Worm (Caenorhabditis elegans) whole organism, late embryonic: ENCODE results near the gene dtmk-1.

Experiments used
- C38D4.7 ChIP-seq: fragments of 200-800 bp; sonication (Bioruptor generic); optimal IDR thresholded peaks from 2 replicates; lab custom pipeline; 2018; ENCODE audit warnings: mild to moderate bottlenecking, missing genetic modification characterization, moderate library complexity, missing compliant biosample characterization
- F13H6.1 ChIP-seq: sonication (generic microtip); optimal IDR thresholded peaks from 2 replicates; lab custom pipeline; 2016; ENCODE audit warnings: missing genetic modification characterization, missing compliant biosample characterization
- K02D7.2 ChIP-seq: sonication (generic microtip); optimal IDR thresholded peaks from 2 replicates; lab custom pipeline; 2017; ENCODE audit warnings: mild to moderate bottlenecking, missing genetic modification characterization, missing compliant biosample characterization
- Y22D7AL.16 ChIP-seq: sonication (generic microtip); optimal IDR thresholded peaks from 2 replicates; lab custom pipeline; 2016; ENCODE audit warnings: missing genetic modification characterization, missing compliant biosample characterization
- ahr-1 ChIP-seq: sonication (generic microtip); optimal IDR thresholded peaks from 2 replicates; lab custom pipeline; 2016; ENCODE audit warnings: missing genetic modification characterization, missing compliant biosample characterization
- ama-1 ChIP-seq: fragments of 150-350 bp; optimal IDR thresholded peaks from 2 replicates; lab custom pipeline; 2014
- ceh-14 ChIP-seq: sonication (generic microtip); optimal IDR thresholded peaks from 2 replicates; lab custom pipeline; 2016; ENCODE audit warnings: missing genotype, missing genetic modification characterization, missing compliant biosample characterization
- ceh-18 ChIP-seq: sonication (generic microtip); optimal IDR thresholded peaks from 2 replicates; lab custom pipeline; 2016; ENCODE audit warnings: missing genetic modification characterization, missing compliant biosample characterization
- ceh-19 ChIP-seq: fragments of 200-800 bp; sonication (Bioruptor generic); optimal IDR thresholded peaks from 2 replicates; lab custom pipeline; 2018; ENCODE audit warnings: mild to moderate bottlenecking, missing genetic modification characterization, missing compliant biosample characterization
- ceh-34 ChIP-seq: sonication (generic microtip); optimal IDR thresholded peaks from 2 replicates; lab custom pipeline; 2016; ENCODE audit warnings: mild to moderate bottlenecking, missing genetic modification characterization, missing compliant biosample characterization
- ceh-9 ChIP-seq: sonication (generic microtip); optimal IDR thresholded peaks from 2 replicates; lab custom pipeline; 2016; ENCODE audit warnings: mild to moderate bottlenecking, missing genetic modification characterization, inconsistent platforms, missing compliant biosample characterization
- dve-1 ChIP-seq: sonication (generic microtip); optimal IDR thresholded peaks from 2 replicates; lab custom pipeline; 2017; ENCODE audit warnings: antibody characterized with exemption, mild to moderate bottlenecking, missing genetic modification characterization, missing compliant biosample characterization
- elt-2 ChIP-seq: sonication (generic microtip); optimal IDR thresholded peaks from 2 replicates; lab custom pipeline; 2016; ENCODE audit warnings: missing genetic modification reagents, missing genetic modification characterization, missing compliant biosample characterization
- elt-4 ChIP-seq: sonication (generic microtip); optimal IDR thresholded peaks from 2 replicates; lab custom pipeline; 2016; ENCODE audit warnings: missing genetic modification characterization, missing compliant biosample characterization
- fax-1 ChIP-seq: sonication (generic microtip); optimal IDR thresholded peaks from 2 replicates; lab custom pipeline; 2016; ENCODE audit warnings: missing genotype, missing genetic modification characterization, missing compliant biosample characterization
- hlh-13 ChIP-seq: fragments of 200-800 bp; sonication (Bioruptor generic); optimal IDR thresholded peaks from 2 replicates; lab custom pipeline; 2018; ENCODE audit warnings: mild to moderate bottlenecking, missing genetic modification characterization, missing compliant biosample characterization
- hlh-30 ChIP-seq: sonication (generic microtip); optimal IDR thresholded peaks from 2 replicates; lab custom pipeline; 2017; ENCODE audit warnings: antibody characterized with exemption, missing genetic modification characterization, missing compliant biosample characterization; ENCODE audit not compliant: insufficient read depth
- hlh-6 ChIP-seq: sonication (generic microtip); optimal IDR thresholded peaks from 2 replicates; lab custom pipeline; 2016; ENCODE audit warnings: missing genotype, missing genetic modification characterization, missing compliant biosample characterization
- hlh-8 ChIP-seq: sonication (generic microtip); optimal IDR thresholded peaks from 2 replicates; lab custom pipeline; 2016; ENCODE audit warnings: missing genotype, missing genetic modification characterization, missing compliant biosample characterization
- lin-11 ChIP-seq: fragments of 200-800 bp; sonication (Bioruptor generic); optimal IDR thresholded peaks from 2 replicates; lab custom pipeline; 2018; ENCODE audit warnings: mild to moderate bottlenecking, missing genetic modification characterization, missing compliant biosample characterization
- madf-2 ChIP-seq: sonication (generic microtip); optimal IDR thresholded peaks from 2 replicates; lab custom pipeline; 2017; ENCODE audit warnings: missing genetic modification characterization, missing compliant biosample characterization
- nfya-1 ChIP-seq: sonication (generic microtip); optimal IDR thresholded peaks from 2 replicates; lab custom pipeline; 2017; ENCODE audit warnings: missing genetic modification characterization, mild to moderate bottlenecking, missing compliant biosample characterization, antibody characterized with exemption, moderate library complexity
- nhr-11 ChIP-seq: fragments of 150-350 bp; optimal IDR thresholded peaks from 2 replicates; lab custom pipeline; 2014; ENCODE audit warnings: missing biosample characterization, missing genetic modification characterization
- nhr-232 ChIP-seq: sonication (generic microtip); optimal IDR thresholded peaks from 2 replicates; lab custom pipeline; 2016; ENCODE audit warnings: missing genetic modification characterization, missing compliant biosample characterization
- npax-4 ChIP-seq: sonication (generic microtip); optimal IDR thresholded peaks from 2 replicates; lab custom pipeline; 2016; ENCODE audit warnings: missing genetic modification characterization, missing compliant biosample characterization
- pax-1 ChIP-seq: fragments of 150-350 bp; optimal IDR thresholded peaks from 2 replicates; lab custom pipeline; 2014; ENCODE audit warnings: missing biosample characterization, missing genetic modification characterization
- pqm-1 ChIP-seq: sonication (generic microtip); optimal IDR thresholded peaks from 2 replicates; lab custom pipeline; 2016; ENCODE audit warnings: missing genetic modification characterization, missing compliant biosample characterization
- pros-1 ChIP-seq: fragments of 150-350 bp; optimal IDR thresholded peaks from 2 replicates; lab custom pipeline; 2014; ENCODE audit warnings: missing biosample characterization, missing genetic modification reagents, missing genetic modification characterization
- ref-2 ChIP-seq: sonication (generic microtip); optimal IDR thresholded peaks from 2 replicates; lab custom pipeline; 2016; ENCODE audit warnings: missing genetic modification characterization, missing compliant biosample characterization
- rnt-1 ChIP-seq: sonication (generic microtip); optimal IDR thresholded peaks from 2 replicates; lab custom pipeline; 2016; ENCODE audit warnings: missing genetic modification characterization, missing compliant biosample characterization
- sox-2 ChIP-seq: fragments of 200-800 bp; sonication (Bioruptor generic); IDR thresholded peaks from 2 replicates; pipeline ENCODE4 v1.3.6; 2022; ENCODE audit warnings: missing genetic modification reagents, missing genetic modification characterization, missing compliant biosample characterization
- tbx-2 ChIP-seq: sonication (generic microtip); optimal IDR thresholded peaks from 2 replicates; lab custom pipeline; 2016; ENCODE audit warnings: missing genetic modification characterization, missing compliant biosample characterization
- tbx-7 ChIP-seq: sonication (generic microtip); optimal IDR thresholded peaks from 2 replicates; lab custom pipeline; 2016; ENCODE audit warnings: missing genotype, missing genetic modification characterization, missing compliant biosample characterization
- unc-3 ChIP-seq, 2 experiments: fragments of 200-800 bp in 1 of 2; sonication (Bioruptor generic) in 1 of 2; sonication (generic microtip) in 1 of 2; conservative IDR thresholded peaks in 1 of 2; optimal IDR thresholded peaks in 1 of 2; 2 replicates each; pipeline versions ENCODE4 v1.3.6 to Lab custom; 2016 to 2022; ENCODE audit warnings: missing compliant biosample characterization in 2 of 2, missing genetic modification characterization in 2 of 2, missing genetic modification reagents in 1 of 2
- unc-86 ChIP-seq: sonication (generic microtip); optimal IDR thresholded peaks from 2 replicates; lab custom pipeline; 2016; ENCODE audit warnings: missing genetic modification characterization, missing compliant biosample characterization
- ztf-16 ChIP-seq: sonication (generic microtip); optimal IDR thresholded peaks from 2 replicates; lab custom pipeline; 2017; ENCODE audit warnings: missing genetic modification characterization, missing compliant biosample characterization

The dtmk-1 gene

DNA sequence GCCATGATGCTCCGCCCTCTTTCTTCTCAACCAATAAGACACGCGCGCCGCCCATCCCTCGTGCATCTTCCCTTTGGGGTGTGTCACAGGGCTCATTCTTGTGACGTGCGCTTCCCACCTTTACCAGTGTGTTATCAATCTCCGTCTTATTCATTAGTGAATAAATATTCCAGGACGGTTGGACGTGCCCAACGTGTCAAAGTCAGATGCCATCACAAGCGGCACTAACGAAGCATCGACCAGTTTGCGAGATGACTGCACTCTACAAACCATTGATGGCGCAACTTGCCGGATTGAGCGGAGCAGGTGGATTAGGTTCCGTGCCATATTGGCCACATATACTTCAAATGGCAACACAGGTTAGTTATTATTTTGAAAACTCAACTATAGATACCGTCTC, 6.8 kb downstream of the dtmk-1 start:
- TF ChIP-seq unc-86 = no peak
- TF ChIP-seq F13H6.1 = no peak
- TF ChIP-seq hlh-30 (tag; lab: Kevin White, UChicago) = peak; percentile 36
- TF ChIP-seq ref-2 = peak; percentile 10
- peak; percentile 23 for TF ChIP-seq nfya-1
- no peak for TF ChIP-seq ztf-16
- TF ChIP-seq C38D4.7 = no peak
- TF ChIP-seq tbx-2 (tag; lab: Kevin White, UChicago) = peak; percentile 12
- no peak for TF ChIP-seq elt-2 (tag; lab: Kevin White, UChicago)
- TF ChIP-seq Y22D7AL.16 (tag; lab: Kevin White, UChicago) = no peak
- TF ChIP-seq, all 69 proteins: peak for 4

DNA sequence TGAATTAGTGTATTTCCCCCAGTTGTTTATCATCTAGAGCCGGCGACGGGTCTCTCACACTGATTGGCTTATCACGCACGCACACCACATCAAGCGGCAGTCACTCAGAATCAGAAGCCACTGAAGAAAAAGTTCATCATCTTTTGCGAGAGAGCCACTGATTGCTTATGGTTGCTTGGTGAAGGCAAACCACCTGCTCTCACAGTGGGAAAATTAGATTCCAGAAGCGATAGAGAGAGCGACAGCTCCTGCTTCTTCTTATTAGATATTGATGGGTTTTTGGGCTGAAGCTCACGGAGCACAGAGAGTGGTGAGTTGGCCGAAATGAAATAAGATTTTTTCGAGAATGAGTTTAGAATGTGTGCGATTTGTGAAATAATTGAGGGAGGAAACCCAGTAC, 10.8 kb downstream of the dtmk-1 start:
- TF ChIP-seq pqm-1 (tag; lab: Kevin White, UChicago) = no peak
- TF ChIP-seq unc-3 (GFP tag; conservative IDR thresholded peaks at IDR 0.05; lab: Robert Waterston, UW) = no peak
- no peak for TF ChIP-seq unc-3 (tag; optimal IDR thresholded peaks at IDR 0.05; lab: Kevin White, UChicago)
- no peak for TF ChIP-seq pax-1
- no peak for TF ChIP-seq madf-2 (tag; lab: Kevin White, UChicago)

DNA sequence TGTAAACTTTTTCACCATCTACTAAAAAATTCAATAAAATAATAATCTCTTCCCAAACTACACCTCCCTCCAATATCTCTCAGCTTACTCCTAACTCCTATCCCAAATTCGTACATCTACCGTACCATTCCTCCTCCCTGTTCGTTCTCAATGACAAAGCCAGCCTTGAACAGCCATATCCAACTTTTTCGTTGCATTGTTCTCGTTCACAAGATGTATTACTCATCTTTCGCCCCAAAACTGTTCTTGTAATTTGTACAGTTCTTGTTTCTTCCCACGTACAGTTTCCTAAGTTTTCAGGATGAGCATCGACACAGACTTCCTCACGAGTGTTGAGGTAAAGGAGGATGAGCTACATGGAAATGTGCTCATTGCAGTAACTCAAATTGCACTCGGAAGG, 12.0 kb downstream of the dtmk-1 start, which contains the start of gene egl-43:
Gene egl-43, plus strand, starts transcription at position 301 of the 400 bp plus-strand sequence.
- no peak for TF ChIP-seq elt-4
- no peak for TF ChIP-seq tbx-7 (tag; lab: Kevin White, UChicago)
- no peak for TF ChIP-seq fax-1 (tag; lab: Kevin White, UChicago)
- no peak for TF ChIP-seq ahr-1 (tag; lab: Kevin White, UChicago)
- no peak for TF ChIP-seq ceh-14

DNA sequence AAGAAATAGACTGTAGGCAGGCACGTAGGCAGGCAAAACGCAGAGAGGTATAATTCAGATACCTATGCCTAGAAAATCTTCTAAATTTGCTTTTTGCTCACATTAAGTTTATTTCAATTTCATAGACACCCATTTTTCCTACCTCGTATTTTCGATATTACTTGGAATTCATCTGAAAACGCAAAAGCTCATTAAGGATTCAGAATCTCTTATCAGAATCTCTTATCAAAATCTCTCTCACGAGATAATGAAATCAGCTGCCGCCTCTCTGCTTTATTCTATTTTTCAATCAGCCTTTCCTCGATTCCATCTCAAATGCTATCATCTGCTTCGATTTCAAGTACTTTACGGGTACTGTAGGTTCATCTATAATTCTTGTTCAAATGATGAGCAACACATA, 15.1 kb downstream of the dtmk-1 start:
- TF ChIP-seq dve-1 (tag; lab: Kevin White, UChicago) (no peak), ceh-18 (tag; lab: Kevin White, UChicago) (no peak), ahr-1 (tag; lab: Kevin White, UChicago) (no peak), Y22D7AL.16 (tag; lab: Kevin White, UChicago) (no peak), hlh-8 (tag; lab: Kevin White, UChicago) (no peak), npax-4 (tag; lab: Kevin White, UChicago) (no peak), ref-2 (no peak), ceh-19 (GFP tag; lab: Kevin White, UChicago) (no peak), ceh-9 (tag; lab: Kevin White, UChicago) (no peak), fax-1 (tag; lab: Kevin White, UChicago) (no peak), pax-1 (no peak), hlh-13 (GFP tag; lab: Kevin White, UChicago) (no peak)

DNA sequence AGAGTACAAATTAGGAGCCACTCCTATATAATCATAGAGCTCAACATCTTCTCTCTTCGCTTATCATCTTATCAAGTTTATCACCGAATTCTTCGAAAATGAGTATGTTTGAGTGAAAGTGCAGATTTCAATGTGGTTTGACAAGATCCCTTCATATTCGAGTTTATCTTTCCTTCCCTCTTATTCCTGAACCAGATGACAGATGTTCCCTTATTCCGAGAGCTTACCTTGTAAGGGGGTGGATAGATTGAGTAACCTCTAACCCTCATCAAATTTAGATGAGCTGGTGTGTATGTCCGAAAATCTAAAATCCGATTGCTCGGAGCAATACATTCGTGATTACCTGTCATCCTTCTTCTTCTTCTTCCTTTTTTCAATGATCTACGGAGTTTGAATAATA, 18.2 kb downstream of the dtmk-1 start:
- TF ChIP-seq ceh-9 (tag; lab: Kevin White, UChicago) = no peak
- no peak for TF ChIP-seq dve-1 (tag; lab: Kevin White, UChicago)
- no peak for TF ChIP-seq pros-1 (tag; lab: Kevin White, UChicago)
- TF ChIP-seq lin-11 (tag; lab: Kevin White, UChicago) = no peak
- TF ChIP-seq ceh-34 (tag; lab: Kevin White, UChicago) = no peak
- no peak for TF ChIP-seq K02D7.2 (tag; lab: Kevin White, UChicago)
- no peak for TF ChIP-seq nhr-232 (tag; lab: Kevin White, UChicago)
- no peak for TF ChIP-seq pax-1
- no peak for TF ChIP-seq nhr-11 (tag; lab: Kevin White, UChicago)
- TF ChIP-seq hlh-13 (GFP tag; lab: Kevin White, UChicago) = no peak
- no peak for TF ChIP-seq npax-4 (tag; lab: Kevin White, UChicago)
- no peak for TF ChIP-seq sox-2 (GFP tag; lab: Robert Waterston, UW)
- TF ChIP-seq hlh-6 (tag; lab: Kevin White, UChicago) = no peak
- no peak for TF ChIP-seq rnt-1 (tag; lab: Kevin White, UChicago)
- TF ChIP-seq ama-1 = no peak
